Fruit fly (Drosophila melanogaster) whole organism, wandering third instar larva: ENCODE results near the gene sll.
A peak's percentile ranks its signal among the peaks of the same experiment; 100 is the strongest.

ENCODE experiments used
- Hr78 ChIP-seq: fragments of >200 bp; optimal IDR thresholded peaks from 2 replicates; lab custom pipeline; 2017; ENCODE audit warnings: missing biosample characterization, missing genetic modification characterization
- Mio ChIP-seq: sonication (Bioruptor generic); optimal IDR thresholded peaks from 2 replicates; lab custom pipeline; 2016; ENCODE audit warnings: missing biosample characterization, missing genetic modification characterization
- Myc ChIP-seq: fragments of >200 bp; optimal IDR thresholded peaks from 2 replicates; lab custom pipeline; 2017
- OdsH ChIP-seq: fragments of 200-800 bp; sonication (Bioruptor generic); optimal IDR thresholded peaks from 2 replicates; lab custom pipeline; 2016; ENCODE audit warnings: missing biosample characterization, mild to moderate bottlenecking, missing genetic modification characterization
- h ChIP-seq: fragments of 200-800 bp; sonication (Bioruptor generic); optimal IDR thresholded peaks from 3 replicates; lab custom pipeline; 2016; ENCODE audit warnings: missing biosample characterization, mild to moderate bottlenecking, missing genetic modification characterization
- rgr ChIP-seq: fragments of 200-800 bp; sonication (Bioruptor generic); optimal IDR thresholded peaks from 3 replicates; lab custom pipeline; 2016; ENCODE audit warnings: missing biosample characterization, mild to moderate bottlenecking, missing genetic modification characterization
- woc ChIP-seq: sonication (Bioruptor generic); optimal IDR thresholded peaks from 2 replicates; lab custom pipeline; 2016; ENCODE audit warnings: missing biosample characterization, mild to moderate bottlenecking, missing genetic modification characterization

DNA sequence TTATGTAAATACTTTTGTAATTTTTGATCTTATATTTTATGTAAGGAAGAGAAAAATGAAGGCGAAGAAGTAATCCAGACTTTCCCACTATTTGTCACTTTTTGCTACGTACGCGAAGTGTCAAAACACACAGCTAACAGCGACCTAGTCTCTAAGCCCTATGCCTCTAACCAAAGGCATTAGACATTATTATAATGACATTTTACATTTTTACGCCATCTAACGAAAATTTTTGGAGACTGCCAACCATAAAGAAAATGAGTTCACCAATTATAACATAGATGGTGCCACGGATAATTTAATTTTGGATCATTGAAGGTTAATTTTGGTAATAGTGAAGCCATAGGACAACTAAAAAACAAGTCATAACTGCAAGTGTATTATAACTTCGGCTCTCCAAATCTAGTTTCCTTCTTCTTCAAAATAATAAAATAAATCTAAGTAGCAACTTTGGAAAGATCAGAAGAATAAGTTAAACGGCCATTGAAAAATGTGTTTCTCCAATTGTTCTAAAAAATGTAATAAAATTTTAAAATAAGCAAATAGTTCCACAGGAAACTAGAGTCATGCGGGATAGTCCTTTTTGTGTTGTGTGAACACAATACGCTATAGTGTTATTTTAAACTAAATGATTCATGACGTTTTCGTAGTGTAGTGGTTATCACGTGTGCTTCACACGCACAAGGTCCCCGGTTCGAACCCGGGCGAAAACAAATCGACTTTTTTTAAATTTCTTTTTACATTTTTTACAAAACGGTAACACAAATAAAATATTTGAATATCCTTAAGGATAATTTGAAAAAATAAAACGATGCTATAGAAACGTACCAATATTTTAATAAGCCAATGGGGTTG is 11.4 kb downstream of the sll start:
- TF ChIP-seq h (GFP tag; lab: Kevin White, UChicago) (no peak), woc (GFP tag; lab: Kevin White, UChicago) (no peak), Mio (GFP tag; lab: Kevin White, UChicago) (no peak), Myc (lab: Kevin White, UChicago) (peak; percentile 69), OdsH (no peak), Hr78 (no peak), rgr (peak; percentile 21)
